Worm (Caenorhabditis elegans): Measurements from ENCODE around the gene F17H10.2.
A peak's percentile ranks its signal among the peaks of the same experiment; 100 is the strongest.

The F17H10.2 gene

ce11 chrX:13112664-13113063 lies 908 bp upstream of the F17H10.2 start:
- TF ChIP-seq nhr-28 (tag; optimal IDR thresholded peaks at IDR 0.05): no peak
- no peak for TF ChIP-seq tra-1 (GFP tag; IDR thresholded peaks at IDR 0.05)
- no peak for TF ChIP-seq duxl-1 (tag; optimal IDR thresholded peaks at IDR 0.05; ENCODE audit: poor library complexity)
- no peak for TF ChIP-seq zfp-2 (tag; optimal IDR thresholded peaks at IDR 0.05)
- TF ChIP-seq dmd-9 (GFP tag; IDR thresholded peaks at IDR 0.05): no peak
- no peak for TF ChIP-seq F10B5.3 (tag; optimal IDR thresholded peaks at IDR 0.05)
- TF ChIP-seq nhr-76 (tag; optimal IDR thresholded peaks at IDR 0.05): no peak
- TF ChIP-seq arid-1 (GFP tag; conservative IDR thresholded peaks at IDR 0.05): no peak
- TF ChIP-seq dpl-1 (GFP tag; optimal IDR thresholded peaks at IDR 0.05): no peak
- TF ChIP-seq mes-2 (tag; optimal IDR thresholded peaks at IDR 0.05; ENCODE audit: poor library complexity, severe bottlenecking): no peak

- TF ChIP-seq zip-11 (GFP tag; IDR thresholded peaks at IDR 0.05) (no peak), skn-1 (tag; optimal IDR thresholded peaks at IDR 0.05) (no peak), cey-2 (tag; optimal IDR thresholded peaks at IDR 0.05; ENCODE audit: borderline replicate concordance, insufficient read depth) (no peak), Y75B8A.6 (GFP tag; IDR thresholded peaks at IDR 0.05) (no peak), madf-9 (GFP tag; conservative IDR thresholded peaks at IDR 0.05) (no peak), F37D6.2 (tag; optimal IDR thresholded peaks at IDR 0.05) (no peak), hlh-11 (tag; optimal IDR thresholded peaks at IDR 0.05) (no peak), nhr-48 (tag; optimal IDR thresholded peaks at IDR 0.05) (no peak), zip-2 (tag; optimal IDR thresholded peaks at IDR 0.05) (no peak), egl-27 (tag; optimal IDR thresholded peaks at IDR 0.05) (no peak), ama-1 (optimal IDR thresholded peaks at IDR 0.05) (no peak), T20F7.1 (GFP tag; optimal IDR thresholded peaks at IDR 0.05) (no peak), aly-2 (tag; optimal IDR thresholded peaks at IDR 0.05) (no peak)
Measured at ce11 chrX:13115694-13116093, 2.1 kb downstream of the F17H10.2 start.

ce11 chrX:13116380-13116779 lies 2.8 kb downstream of the F17H10.2 start:
- TF ChIP-seq zag-1 (tag; optimal IDR thresholded peaks at IDR 0.05) (no peak), lsy-2 (tag; optimal IDR thresholded peaks at IDR 0.05) (no peak), aha-1 (tag) (peak; percentile 83), mdt-29 (GFP tag; IDR thresholded peaks at IDR 0.05) (no peak)

- peak; percentile 48 for TF ChIP-seq aha-1 (tag)
- TF ChIP-seq rbr-2 (tag; optimal IDR thresholded peaks at IDR 0.05): no peak
- peak; percentile 31 for TF ChIP-seq hlh-30 (tag; optimal IDR thresholded peaks at IDR 0.05; ENCODE audit: insufficient read depth)
Measured at ce11 chrX:13119900-13120299, 6.3 kb downstream of the F17H10.2 start.

- no peak for TF ChIP-seq nhr-10 (tag; optimal IDR thresholded peaks at IDR 0.05)
- no peak for TF ChIP-seq skn-1 (tag; optimal IDR thresholded peaks at IDR 0.05)
- peak; percentile 73 for TF ChIP-seq spr-3 (GFP tag; optimal IDR thresholded peaks at IDR 0.05)
- peak; percentile 95 for TF ChIP-seq hmg-1.1 (GFP tag; IDR thresholded peaks at IDR 0.05)
- no peak for TF ChIP-seq duxl-1 (tag; optimal IDR thresholded peaks at IDR 0.05; ENCODE audit: poor library complexity)
- peak; percentile 71 for TF ChIP-seq Y48G9A.11 (GFP tag; IDR thresholded peaks at IDR 0.05)
- TF ChIP-seq Y75B8A.6 (GFP tag; IDR thresholded peaks at IDR 0.05): no peak; the same call in 1 of the 2 replicates
- TF ChIP-seq R02D3.7 (tag; optimal IDR thresholded peaks at IDR 0.05): no peak
- TF ChIP-seq F10B5.3 (tag; optimal IDR thresholded peaks at IDR 0.05): no peak
- peak; percentile 33 for TF ChIP-seq spr-1 (tag; optimal IDR thresholded peaks at IDR 0.05)
- no peak for TF ChIP-seq ceh-32 (tag; optimal IDR thresholded peaks at IDR 0.05; ENCODE audit: poor library complexity)
- peak; percentile 34 to 59 for TF ChIP-seq mdl-1 (tag; optimal IDR thresholded peaks at IDR 0.05)
- no peak for TF ChIP-seq zag-1 (tag; optimal IDR thresholded peaks at IDR 0.05)
- TF ChIP-seq ZK546.5 (tag; optimal IDR thresholded peaks at IDR 0.05): no peak
- TF ChIP-seq ceh-20 (GFP tag; IDR thresholded peaks at IDR 0.05): peak; percentile 86
- TF ChIP-seq tra-1 (GFP tag; IDR thresholded peaks at IDR 0.05): peak; percentile 79
- no peak for TF ChIP-seq ceh-62 (tag; optimal IDR thresholded peaks at IDR 0.05)
- TF ChIP-seq madf-9 (GFP tag; conservative IDR thresholded peaks at IDR 0.05): peak; percentile 88
- TF ChIP-seq aly-2 (tag; optimal IDR thresholded peaks at IDR 0.05): no peak
- TF ChIP-seq unc-62 (GFP tag; optimal IDR thresholded peaks at IDR 0.05 in 1 of 2): no peak
- no peak for TF ChIP-seq unc-62 (tag; optimal IDR thresholded peaks at IDR 0.05)
- no peak for TF ChIP-seq unc-39 (tag; optimal IDR thresholded peaks at IDR 0.05)
- no peak for TF ChIP-seq ceh-28 (tag; optimal IDR thresholded peaks at IDR 0.05)
- no peak for TF ChIP-seq pqm-1 (tag; optimal IDR thresholded peaks at IDR 0.05)
- TF ChIP-seq nhr-111 (GFP tag; optimal IDR thresholded peaks at IDR 0.05): peak; percentile 85
Measured at ce11 chrX:13121104-13121503, 7.5 kb downstream of the F17H10.2 start.
